Fruit fly (Drosophila melanogaster): Measurements from ENCODE around the gene CG31626.

DNA sequence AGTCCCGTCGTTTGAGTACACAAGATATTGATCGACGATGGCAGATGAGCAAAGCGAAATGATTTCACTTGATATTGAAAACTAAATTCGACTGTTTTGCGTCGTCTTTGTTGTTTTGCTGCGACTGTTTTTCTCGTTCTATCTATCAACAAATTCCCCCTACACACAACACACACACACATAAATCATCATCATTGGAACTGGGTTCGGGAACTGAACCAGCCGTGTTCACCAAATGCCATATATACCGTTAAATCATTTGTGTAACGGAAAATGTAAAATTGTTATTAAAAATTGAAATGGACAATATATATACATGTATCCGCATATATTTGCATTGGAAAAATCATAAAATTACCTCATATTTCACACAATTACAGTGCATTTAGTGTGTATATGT, 16.1 kb downstream of the CG31626 start, which contains the start of gene Atg18b:
- no peak for TF ChIP-seq CG17186 (GFP tag; optimal IDR thresholded peaks at IDR 0.05)
- no peak for TF ChIP-seq repo (GFP tag; optimal IDR thresholded peaks at IDR 0.05)
- no peak for TF ChIP-seq CG16815 (GFP tag; optimal IDR thresholded peaks at IDR 0.05)
- no peak for TF ChIP-seq CG18262 (tag; optimal IDR thresholded peaks at IDR 0.05)
- TF ChIP-seq zf30C (GFP tag; optimal IDR thresholded peaks at IDR 0.05): no peak
- TF ChIP-seq NFAT (GFP tag; IDR thresholded peaks at IDR 0.05): no peak
- TF ChIP-seq Blimp-1 (GFP tag; optimal IDR thresholded peaks at IDR 0.05): no peak
- TF ChIP-seq Atf3 (GFP tag; optimal IDR thresholded peaks at IDR 0.05): no peak
- no peak for TF ChIP-seq knrl (GFP tag; IDR thresholded peaks at IDR 0.05; ENCODE audit: partially characterized antibody)
- TF ChIP-seq amos (GFP tag; IDR thresholded peaks at IDR 0.05; ENCODE audit: partially characterized antibody): no peak; the same call in 1 of the 2 replicates
- no peak for TF ChIP-seq Oaz (GFP tag; IDR thresholded peaks at IDR 0.05)
- TF ChIP-seq z (GFP tag; IDR thresholded peaks at IDR 0.05): no peak
- no peak for TF ChIP-seq salm (tag; optimal IDR thresholded peaks at IDR 0.05)

Data from whole organism, embryonic.